Worm (Caenorhabditis elegans) whole organism, L2 larva: ENCODE data around the gene abu-12.

Source experiments
- C34F6.9 ChIP-seq: fragments of 150-350 bp; optimal IDR thresholded peaks from 2 replicates; lab custom pipeline; 2014; ENCODE audit warnings: missing biosample characterization, missing genetic modification characterization
- R02D3.7 ChIP-seq: fragments of 150-350 bp; optimal IDR thresholded peaks from 2 replicates; lab custom pipeline; 2014; ENCODE audit warnings: missing biosample characterization, missing genetic modification characterization
- Y55F3AM.14 ChIP-seq: fragments of 200-800 bp; sonication (Bioruptor generic); optimal IDR thresholded peaks from 2 replicates; lab custom pipeline; 2018; ENCODE audit warnings: mild to moderate bottlenecking, missing genetic modification characterization, missing compliant biosample characterization
- alr-1 ChIP-seq: fragments of 150-350 bp; optimal IDR thresholded peaks from 2 replicates; lab custom pipeline; 2014; ENCODE audit warnings: missing biosample characterization, missing genetic modification characterization
- aly-2 ChIP-seq: fragments of 150-350 bp; optimal IDR thresholded peaks from 2 replicates; lab custom pipeline; 2014; ENCODE audit warnings: missing biosample characterization, missing genetic modification characterization
- ama-1 ChIP-seq: fragments of 150-350 bp; optimal IDR thresholded peaks from 2 replicates; lab custom pipeline; 2018; ENCODE audit warnings: inconsistent platforms
- fos-1 ChIP-seq: fragments of 150-350 bp; optimal IDR thresholded peaks from 2 replicates; lab custom pipeline; 2014; ENCODE audit warnings: missing biosample characterization, missing genetic modification characterization
- lin-11 ChIP-seq: fragments of 150-350 bp; sonication (generic microtip); optimal IDR thresholded peaks from 2 replicates; lab custom pipeline; 2014; ENCODE audit warnings: missing biosample characterization, missing genetic modification characterization, inconsistent platforms, mixed read lengths
- lin-13 ChIP-seq: fragments of 150-350 bp; optimal IDR thresholded peaks from 2 replicates; lab custom pipeline; 2014; ENCODE audit warnings: missing biosample characterization, missing genetic modification reagents, missing genetic modification characterization
- lin-39 ChIP-seq: fragments of 150-350 bp; optimal IDR thresholded peaks from 2 replicates; lab custom pipeline; 2014; ENCODE audit warnings: missing biosample characterization, missing genetic modification reagents, missing genetic modification characterization
- mbf-1 ChIP-seq: sonication (generic microtip); optimal IDR thresholded peaks from 2 replicates; lab custom pipeline; 2017; ENCODE audit warnings: missing biosample characterization, missing genetic modification characterization
- nhr-11 ChIP-seq: fragments of 150-350 bp; optimal IDR thresholded peaks from 2 replicates; lab custom pipeline; 2014; ENCODE audit warnings: missing biosample characterization, missing genetic modification characterization
- nhr-129 ChIP-seq: fragments of 150-350 bp; optimal IDR thresholded peaks from 2 replicates; lab custom pipeline; 2014; ENCODE audit warnings: missing biosample characterization, missing genetic modification characterization
- nhr-21 ChIP-seq: fragments of 150-350 bp; optimal IDR thresholded peaks from 2 replicates; lab custom pipeline; 2014; ENCODE audit warnings: missing biosample characterization, missing genetic modification characterization
- nhr-23 ChIP-seq: fragments of 150-350 bp; optimal IDR thresholded peaks from 2 replicates; lab custom pipeline; 2014; ENCODE audit warnings: missing biosample characterization, missing genetic modification reagents, missing genetic modification characterization
- nhr-237 ChIP-seq: fragments of 150-350 bp; optimal IDR thresholded peaks from 2 replicates; lab custom pipeline; 2014; ENCODE audit warnings: missing biosample characterization, missing genetic modification characterization
- peb-1 ChIP-seq: fragments of 150-350 bp; optimal IDR thresholded peaks from 2 replicates; lab custom pipeline; 2014; ENCODE audit warnings: missing biosample characterization, missing genetic modification characterization
- skn-1 ChIP-seq: sonication (generic microtip); optimal IDR thresholded peaks from 2 replicates; lab custom pipeline; 2017; ENCODE audit warnings: missing biosample characterization, missing genetic modification characterization
- sma-3 ChIP-seq: sonication (generic microtip); optimal IDR thresholded peaks from 2 replicates; lab custom pipeline; 2016; ENCODE audit warnings: missing genetic modification reagents, missing genetic modification characterization, missing compliant biosample characterization
- sma-9 ChIP-seq, 2 experiments: fragments of 150-350 bp in 1 of 2; sonication (generic microtip) in 1 of 2; optimal IDR thresholded peaks; 2 replicates each; lab custom pipeline; 2014 to 2016; ENCODE audit warnings: missing genetic modification characterization in 2 of 2, mild to moderate bottlenecking in 1 of 2, missing biosample characterization in 1 of 2, missing compliant biosample characterization in 1 of 2, missing genetic modification reagents in 1 of 2, moderate library complexity in 1 of 2
- unc-55 ChIP-seq: fragments of 150-350 bp; sonication (generic microtip); optimal IDR thresholded peaks from 3 replicates; lab custom pipeline; 2014; ENCODE audit warnings: missing biosample characterization, missing genetic modification reagents, missing genetic modification characterization
- unc-62 ChIP-seq: fragments of 150-350 bp; optimal IDR thresholded peaks from 2 replicates; lab custom pipeline; 2014; ENCODE audit warnings: missing biosample characterization, missing genetic modification reagents, missing genetic modification characterization

Gene abu-12

DNA sequence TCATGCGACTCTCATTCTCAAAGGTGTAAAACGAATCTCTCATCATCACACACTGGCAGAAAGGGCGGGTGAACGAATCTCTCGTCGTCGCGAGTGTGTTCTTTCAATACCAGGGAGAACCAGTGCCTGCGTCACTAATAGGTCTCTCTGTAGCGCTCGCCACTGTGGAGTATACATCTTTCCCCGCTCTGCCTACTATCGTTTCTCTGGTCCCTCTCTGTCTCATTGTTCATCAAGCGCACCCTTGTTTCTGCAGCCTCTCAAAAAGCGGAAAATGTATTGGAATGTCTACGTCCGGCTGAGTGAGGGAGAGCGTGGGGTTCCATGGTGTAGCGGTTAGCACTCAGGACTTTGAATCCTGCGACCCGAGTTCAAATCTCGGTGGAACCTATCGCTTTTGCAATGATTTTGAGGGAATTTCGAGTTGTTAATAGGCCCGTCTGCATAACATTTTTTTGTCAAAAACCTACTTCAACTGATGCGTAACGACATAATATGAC, 47.3 kb downstream of the abu-12 start (continued):
- TF ChIP-seq unc-62 (GFP tag; lab: Kevin White, UChicago) (peak; percentile 18), nhr-237 (peak; percentile 76), nhr-129 (peak; percentile 98), nhr-11 (tag; lab: Kevin White, UChicago) (peak; percentile 35), nhr-21 (peak; percentile 94), alr-1 (no peak), lin-13 (peak; percentile 87), aly-2 (tag; lab: Kevin White, UChicago) (no peak), peb-1 (tag; lab: Kevin White, UChicago) (no peak), nhr-23 (tag; lab: Kevin White, UChicago) (no peak), ama-1 (lab: Kevin White, UChicago) (no peak)

DNA sequence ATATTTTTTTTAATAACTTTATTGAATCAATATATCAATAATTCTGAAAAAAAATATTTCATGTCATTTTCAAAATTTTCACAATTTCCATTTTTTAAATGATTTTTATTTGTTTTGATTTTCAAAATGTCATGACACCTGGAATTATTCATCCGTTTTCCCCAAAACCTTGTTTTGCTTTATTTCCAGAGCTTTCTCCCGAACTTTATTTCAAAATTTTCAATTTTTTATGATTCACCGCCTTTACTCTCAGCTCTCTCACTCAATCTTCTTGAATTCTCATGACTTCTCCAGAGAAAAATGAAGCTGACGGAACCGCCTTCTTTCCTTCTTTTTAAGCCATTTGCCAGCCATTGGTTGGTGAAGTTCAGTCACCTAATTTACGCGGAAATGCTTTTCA, 52.8 kb downstream of the abu-12 start, which contains the start of gene R04A9.1:
Gene R04A9.1 (plus strand): TSS at position 301 of the 400 bp plus-strand sequence.
- TF ChIP-seq unc-55 (GFP tag; lab: Kevin White, UChicago) = no peak
- TF ChIP-seq Y55F3AM.14 (GFP tag; lab: Kevin White, UChicago) = no peak
- TF ChIP-seq C34F6.9 (tag; lab: Kevin White, UChicago) = no peak
- no peak for TF ChIP-seq sma-3 (GFP tag; lab: Kevin White, UChicago)
- TF ChIP-seq lin-39 = no peak
- no peak for TF ChIP-seq lin-11 (tag; lab: Kevin White, UChicago)
- no peak for TF ChIP-seq alr-1
- no peak for TF ChIP-seq skn-1 (tag; lab: Kevin White, UChicago)
- no peak for TF ChIP-seq unc-62 (GFP tag; lab: Kevin White, UChicago)

DNA sequence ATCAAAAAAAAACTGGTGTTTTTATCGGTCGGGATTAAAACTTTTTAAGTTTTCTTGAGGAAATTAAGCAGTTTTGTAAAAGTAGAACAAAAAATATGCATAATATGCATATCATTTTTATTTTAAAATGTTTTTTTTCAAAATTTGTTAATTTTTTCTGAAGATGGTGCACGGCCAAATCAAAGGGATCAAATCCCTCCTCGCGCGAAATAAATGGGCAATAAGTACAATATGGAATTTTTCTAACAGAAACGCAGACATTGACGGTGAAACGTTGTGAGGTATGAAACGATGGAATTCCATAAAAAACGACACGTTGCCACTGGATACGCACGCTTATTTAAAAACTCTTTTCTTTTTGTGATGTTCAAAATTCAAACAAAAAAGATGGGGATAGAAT, 54.5 kb downstream of the abu-12 start:
- TF ChIP-seq R02D3.7 (tag; lab: Kevin White, UChicago) (no peak), C34F6.9 (tag; lab: Kevin White, UChicago) (no peak), mbf-1 (tag; lab: Kevin White, UChicago) (no peak), alr-1 (no peak), fos-1 (tag; lab: Kevin White, UChicago) (no peak), sma-9 (GFP tag; optimal IDR thresholded peaks at IDR 0.05; lab: Kevin White, UChicago) (no peak), sma-9 (tag; optimal IDR thresholded peaks at IDR 0.05; lab: Kevin White, UChicago) (no peak)
- TF ChIP-seq, all 48 proteins: peak for 0
